Worm (Caenorhabditis elegans) whole organism, L3 larva: ENCODE results near the gene act-5.
A peak's percentile ranks its signal among the peaks of the same experiment; 100 is the strongest.

Experiments used
- ZK546.5 ChIP-seq: sonication (generic microtip); optimal IDR thresholded peaks from 2 replicates; lab custom pipeline; 2017; ENCODE audit warnings: missing biosample characterization, missing genetic modification characterization
- aly-2 ChIP-seq: fragments of 150-350 bp; optimal IDR thresholded peaks from 2 replicates; lab custom pipeline; 2014; ENCODE audit warnings: missing biosample characterization, missing genetic modification characterization
- ama-1 ChIP-seq: fragments of 150-350 bp; optimal IDR thresholded peaks from 2 replicates; lab custom pipeline; 2018
- ceh-28 ChIP-seq: fragments of 150-350 bp; optimal IDR thresholded peaks from 2 replicates; lab custom pipeline; 2014; ENCODE audit warnings: missing biosample characterization, missing genetic modification reagents, missing genetic modification characterization
- ceh-9 ChIP-seq: sonication (generic microtip); optimal IDR thresholded peaks from 2 replicates; lab custom pipeline; 2018; ENCODE audit warnings: missing biosample characterization, missing genetic modification characterization
- daf-12 ChIP-seq: fragments of 150-350 bp; optimal IDR thresholded peaks from 2 replicates; lab custom pipeline; 2014; ENCODE audit warnings: missing biosample characterization, missing genetic modification reagents, missing genetic modification characterization
- egl-27 ChIP-seq: sonication (generic microtip); optimal IDR thresholded peaks from 4 replicates; lab custom pipeline; 2017; ENCODE audit warnings: missing biosample characterization, missing genetic modification reagents, missing genetic modification characterization
- egl-5 ChIP-seq: fragments of 150-350 bp; optimal IDR thresholded peaks from 2 replicates; lab custom pipeline; 2017; ENCODE audit warnings: missing biosample characterization, missing genetic modification reagents, missing genetic modification characterization, inconsistent platforms
- elt-1 ChIP-seq: fragments of 150-350 bp; optimal IDR thresholded peaks from 2 replicates; lab custom pipeline; 2014; ENCODE audit warnings: missing biosample characterization, missing genetic modification characterization
- elt-2 ChIP-seq: sonication (generic microtip); optimal IDR thresholded peaks from 2 replicates; lab custom pipeline; 2016; ENCODE audit warnings: missing genetic modification reagents, mild to moderate bottlenecking, missing genetic modification characterization, missing compliant biosample characterization
- elt-3 ChIP-seq, 3 experiments: fragments of 150-350 bp in 1 of 3; sonication (generic microtip) in 2 of 3; optimal IDR thresholded peaks; 2 replicates in 2 of 3; 4 replicates in 1 of 3; lab custom pipeline; 2014 to 2017; ENCODE audit warnings: missing biosample characterization in 3 of 3, missing genetic modification characterization in 3 of 3
- fkh-10 ChIP-seq: sonication (generic microtip); optimal IDR thresholded peaks from 2 replicates; lab custom pipeline; 2017; ENCODE audit warnings: missing biosample characterization, missing genetic modification reagents, missing genetic modification characterization
- fkh-2 ChIP-seq: fragments of 150-350 bp; optimal IDR thresholded peaks from 2 replicates; lab custom pipeline; 2014; ENCODE audit warnings: missing biosample characterization, missing genetic modification reagents, missing genetic modification characterization
- fos-1 ChIP-seq: fragments of 150-350 bp; optimal IDR thresholded peaks from 2 replicates; lab custom pipeline; 2014; ENCODE audit warnings: missing biosample characterization, missing genetic modification characterization
- hmg-11 ChIP-seq: sonication (generic microtip); optimal IDR thresholded peaks from 2 replicates; lab custom pipeline; 2016; ENCODE audit warnings: missing genetic modification characterization, missing compliant biosample characterization
- lin-15B ChIP-seq: fragments of 150-350 bp; optimal IDR thresholded peaks from 2 replicates; lab custom pipeline; 2014; ENCODE audit warnings: missing biosample characterization, missing genetic modification characterization
- lin-39 ChIP-seq: fragments of 150-350 bp; optimal IDR thresholded peaks from 2 replicates; lab custom pipeline; 2018; ENCODE audit warnings: missing biosample characterization, missing genetic modification reagents, missing genetic modification characterization
- mml-1 ChIP-seq: fragments of 150-350 bp; sonication (generic microtip); optimal IDR thresholded peaks from 3 replicates; lab custom pipeline; 2014; ENCODE audit warnings: missing biosample characterization, missing genetic modification characterization
- nfya-1 ChIP-seq: sonication (generic microtip); optimal IDR thresholded peaks from 2 replicates; lab custom pipeline; 2017; ENCODE audit warnings: missing genetic modification characterization, mild to moderate bottlenecking, missing compliant biosample characterization, antibody characterized with exemption, moderate library complexity; ENCODE audit not compliant: insufficient read depth
- nhr-23 ChIP-seq: fragments of 150-350 bp; optimal IDR thresholded peaks from 2 replicates; lab custom pipeline; 2014; ENCODE audit warnings: missing biosample characterization, missing genetic modification reagents, missing genetic modification characterization
- nhr-28 ChIP-seq: fragments of 150-350 bp; optimal IDR thresholded peaks from 2 replicates; lab custom pipeline; 2014; ENCODE audit warnings: missing biosample characterization, missing genetic modification characterization
- nhr-43 ChIP-seq: sonication (generic microtip); optimal IDR thresholded peaks from 2 replicates; lab custom pipeline; 2016; ENCODE audit warnings: mild to moderate bottlenecking, missing genetic modification characterization, missing compliant biosample characterization; ENCODE audit not compliant: poor library complexity, severe bottlenecking
- nhr-67 ChIP-seq: fragments of 150-350 bp; optimal IDR thresholded peaks from 2 replicates; lab custom pipeline; 2014; ENCODE audit warnings: missing biosample characterization, missing genetic modification characterization
- nhr-76 ChIP-seq: fragments of 150-350 bp; sonication (generic microtip); optimal IDR thresholded peaks from 5 replicates; lab custom pipeline; 2014; ENCODE audit warnings: missing biosample characterization, missing genetic modification characterization
- nhr-77 ChIP-seq: fragments of 150-350 bp; optimal IDR thresholded peaks from 2 replicates; lab custom pipeline; 2014; ENCODE audit warnings: missing biosample characterization, missing genetic modification characterization
- pha-4 ChIP-seq: fragments of 150-350 bp; optimal IDR thresholded peaks from 2 replicates; lab custom pipeline; 2014; ENCODE audit warnings: missing biosample characterization, missing genetic modification reagents, missing genetic modification characterization
- skn-1 ChIP-seq: fragments of 150-350 bp; optimal IDR thresholded peaks from 2 replicates; lab custom pipeline; 2014; ENCODE audit warnings: missing biosample characterization, missing genetic modification characterization
- snpc-4 ChIP-seq: fragments of 150-350 bp; optimal IDR thresholded peaks from 2 replicates; lab custom pipeline; 2014; ENCODE audit warnings: missing biosample characterization, missing genetic modification characterization
- unc-62 ChIP-seq: fragments of 150-350 bp; sonication (generic microtip); optimal IDR thresholded peaks from 4 replicates; lab custom pipeline; 2014; ENCODE audit warnings: missing biosample characterization, missing genetic modification reagents, missing genetic modification characterization
- zag-1 ChIP-seq: fragments of 150-350 bp; optimal IDR thresholded peaks from 2 replicates; lab custom pipeline; 2014; ENCODE audit warnings: missing biosample characterization, missing genetic modification characterization
- ztf-11 ChIP-seq: fragments of 150-350 bp; optimal IDR thresholded peaks from 2 replicates; lab custom pipeline; 2014; ENCODE audit warnings: missing biosample characterization, missing genetic modification characterization

Gene act-5

ce11 chrIII:13640003-13640499, 34.2 kb upstream of the act-5 start:
- no peak for TF ChIP-seq elt-1 (tag; lab: Kevin White, UChicago)
- TF ChIP-seq nhr-43 (tag; lab: Kevin White, UChicago) = no peak
- no peak for TF ChIP-seq nhr-77 (tag; lab: Kevin White, UChicago)
- TF ChIP-seq lin-15B (tag; lab: Kevin White, UChicago) = no peak
- no peak for TF ChIP-seq ztf-11
- no peak for TF ChIP-seq snpc-4 (tag; lab: Kevin White, UChicago)
- TF ChIP-seq fkh-10 = no peak
- no peak for TF ChIP-seq zag-1
- no peak for TF ChIP-seq elt-2 (tag; lab: Kevin White, UChicago)
- no peak for TF ChIP-seq elt-3 (tag; optimal IDR thresholded peaks at IDR 0.05; lab: Kevin White, UChicago)
- TF ChIP-seq nhr-76 (tag; lab: Kevin White, UChicago) = no peak
- TF ChIP-seq daf-12 (tag; lab: Kevin White, UChicago) = no peak
- TF ChIP-seq nhr-67 (tag; lab: Kevin White, UChicago) = no peak
- TF ChIP-seq aly-2 (tag; lab: Kevin White, UChicago) = no peak
- no peak for TF ChIP-seq mml-1
- no peak for TF ChIP-seq pha-4 (tag; lab: Kevin White, UChicago)

ce11 chrIII:13637681-13638080, 31.8 kb upstream of the act-5 start:
- no peak for TF ChIP-seq nhr-28 (tag; lab: Kevin White, UChicago)
- peak; percentile 62 for TF ChIP-seq fkh-10
- peak; percentile 44 for TF ChIP-seq nfya-1

ce11 chrIII:13635730-13636360, 30.0 kb upstream of the act-5 start:
- TF ChIP-seq unc-62 (peak; percentile 31), mml-1 (no peak), elt-3 (tag; optimal IDR thresholded peaks at IDR 0.05; lab: Kevin White, UChicago) (no peak), egl-5 (tag; lab: Kevin White, UChicago) (no peak), nhr-43 (tag; lab: Kevin White, UChicago) (no peak), snpc-4 (tag; lab: Kevin White, UChicago) (peak; percentile 66), ZK546.5 (tag; lab: Kevin White, UChicago) (no peak), aly-2 (tag; lab: Kevin White, UChicago) (no peak), nhr-23 (tag; lab: Kevin White, UChicago) (no peak), lin-39 (tag; lab: Kevin White, UChicago) (peak; percentile 7), skn-1 (no peak), ceh-28 (tag; lab: Kevin White, UChicago) (no peak), nfya-1 (peak; percentile 32), ceh-9 (tag; lab: Kevin White, UChicago) (no peak), fkh-10 (peak; percentile 61), ama-1 (lab: Kevin White, UChicago) (no peak)

ce11 chrIII:13635235-13635634, 29.4 kb upstream of the act-5 start:
- no peak for TF ChIP-seq egl-27 (tag; lab: Kevin White, UChicago)
- TF ChIP-seq egl-5 (tag; lab: Kevin White, UChicago) = peak; percentile 11
- no peak for TF ChIP-seq fos-1 (tag; lab: Kevin White, UChicago)
- TF ChIP-seq elt-1 (tag; lab: Kevin White, UChicago) = peak; percentile 29
- TF ChIP-seq lin-39 (tag; lab: Kevin White, UChicago) = peak; percentile 18
- TF ChIP-seq nhr-76 (tag; lab: Kevin White, UChicago) = no peak

- TF ChIP-seq fos-1 (tag; lab: Kevin White, UChicago) (no peak), nfya-1 (peak; percentile 3), hmg-11 (tag; lab: Kevin White, UChicago) (no peak), lin-39 (tag; lab: Kevin White, UChicago) (peak; percentile 3), fkh-2 (tag; lab: Kevin White, UChicago) (no peak), fkh-10 (peak; percentile 20), egl-27 (tag; lab: Kevin White, UChicago) (no peak), unc-62 (no peak), elt-2 (tag; lab: Kevin White, UChicago) (no peak), egl-5 (tag; lab: Kevin White, UChicago) (no peak)
- TF ChIP-seq, all 47 proteins: peak for 3
Observed at ce11 chrIII:13633826-13634225, 28.0 kb upstream of the act-5 start.
